Worm (Caenorhabditis elegans) whole organism, L3 larva: ENCODE measurements around the gene nhr-202.

Experiments used
- aly-2 ChIP-seq: fragments of 150-350 bp; optimal IDR thresholded peaks from 2 replicates; lab custom pipeline; 2014; ENCODE audit warnings: missing biosample characterization, missing genetic modification characterization
- ama-1 ChIP-seq: fragments of 150-350 bp; optimal IDR thresholded peaks from 2 replicates; lab custom pipeline; 2018
- ceh-16 ChIP-seq: sonication (generic microtip); optimal IDR thresholded peaks from 2 replicates; lab custom pipeline; 2017; ENCODE audit warnings: missing biosample characterization, missing genetic modification characterization
- ceh-28 ChIP-seq: fragments of 150-350 bp; optimal IDR thresholded peaks from 2 replicates; lab custom pipeline; 2014; ENCODE audit warnings: missing biosample characterization, missing genetic modification reagents, missing genetic modification characterization
- ceh-82 ChIP-seq: fragments of 150-350 bp; optimal IDR thresholded peaks from 2 replicates; lab custom pipeline; 2014; ENCODE audit warnings: missing biosample characterization, missing genetic modification characterization
- elt-1 ChIP-seq: fragments of 150-350 bp; optimal IDR thresholded peaks from 2 replicates; lab custom pipeline; 2014; ENCODE audit warnings: missing biosample characterization, missing genetic modification characterization
- elt-2 ChIP-seq: sonication (generic microtip); optimal IDR thresholded peaks from 2 replicates; lab custom pipeline; 2016; ENCODE audit warnings: missing genetic modification reagents, mild to moderate bottlenecking, missing genetic modification characterization, missing compliant biosample characterization
- eor-1 ChIP-seq, 2 experiments: fragments of 150-350 bp; optimal IDR thresholded peaks; 2 replicates each; lab custom pipeline; 2014 to 2018; ENCODE audit warnings: missing biosample characterization in 2 of 2, missing genetic modification characterization in 2 of 2
- hmg-11 ChIP-seq: sonication (generic microtip); optimal IDR thresholded peaks from 2 replicates; lab custom pipeline; 2016; ENCODE audit warnings: missing genetic modification characterization, missing compliant biosample characterization
- lin-15B ChIP-seq: fragments of 150-350 bp; optimal IDR thresholded peaks from 2 replicates; lab custom pipeline; 2014; ENCODE audit warnings: missing biosample characterization, missing genetic modification characterization
- lin-39 ChIP-seq: fragments of 150-350 bp; optimal IDR thresholded peaks from 2 replicates; lab custom pipeline; 2018; ENCODE audit warnings: missing biosample characterization, missing genetic modification reagents, missing genetic modification characterization
- mdl-1 ChIP-seq: fragments of 150-350 bp; optimal IDR thresholded peaks from 2 replicates; lab custom pipeline; 2014; ENCODE audit warnings: missing biosample characterization, missing genetic modification characterization
- mml-1 ChIP-seq: fragments of 150-350 bp; sonication (generic microtip); optimal IDR thresholded peaks from 3 replicates; lab custom pipeline; 2014; ENCODE audit warnings: missing biosample characterization, missing genetic modification characterization
- nhr-12 ChIP-seq: fragments of 150-350 bp; optimal IDR thresholded peaks from 2 replicates; lab custom pipeline; 2014; ENCODE audit warnings: missing biosample characterization, missing genetic modification characterization
- nhr-23 ChIP-seq: fragments of 150-350 bp; optimal IDR thresholded peaks from 2 replicates; lab custom pipeline; 2014; ENCODE audit warnings: missing biosample characterization, missing genetic modification reagents, missing genetic modification characterization
- nhr-237 ChIP-seq: fragments of 150-350 bp; optimal IDR thresholded peaks from 2 replicates; lab custom pipeline; 2014; ENCODE audit warnings: missing biosample characterization, missing genetic modification characterization
- nhr-25 ChIP-seq: sonication (generic microtip); optimal IDR thresholded peaks from 2 replicates; lab custom pipeline; 2017; ENCODE audit warnings: missing biosample characterization, missing genetic modification characterization
- nhr-28 ChIP-seq: fragments of 150-350 bp; optimal IDR thresholded peaks from 2 replicates; lab custom pipeline; 2014; ENCODE audit warnings: missing biosample characterization, missing genetic modification characterization
- nhr-43 ChIP-seq: sonication (generic microtip); optimal IDR thresholded peaks from 2 replicates; lab custom pipeline; 2016; ENCODE audit warnings: mild to moderate bottlenecking, missing genetic modification characterization, missing compliant biosample characterization; ENCODE audit not compliant: poor library complexity, severe bottlenecking
- nhr-67 ChIP-seq: fragments of 150-350 bp; optimal IDR thresholded peaks from 2 replicates; lab custom pipeline; 2014; ENCODE audit warnings: missing biosample characterization, missing genetic modification characterization
- nhr-77 ChIP-seq: fragments of 150-350 bp; optimal IDR thresholded peaks from 2 replicates; lab custom pipeline; 2014; ENCODE audit warnings: missing biosample characterization, missing genetic modification characterization
- pha-4 ChIP-seq: fragments of 150-350 bp; optimal IDR thresholded peaks from 2 replicates; lab custom pipeline; 2014; ENCODE audit warnings: missing biosample characterization, missing genetic modification reagents, missing genetic modification characterization
- pqm-1 ChIP-seq: fragments of 150-350 bp; optimal IDR thresholded peaks from 2 replicates; lab custom pipeline; 2017; ENCODE audit warnings: missing biosample characterization, missing genetic modification characterization, inconsistent platforms
- skn-1 ChIP-seq: fragments of 150-350 bp; optimal IDR thresholded peaks from 2 replicates; lab custom pipeline; 2014; ENCODE audit warnings: missing biosample characterization, missing genetic modification characterization
- unc-39 ChIP-seq: sonication (generic microtip); optimal IDR thresholded peaks from 4 replicates; lab custom pipeline; 2017; ENCODE audit warnings: missing biosample characterization, missing genetic modification characterization
- zag-1 ChIP-seq: fragments of 150-350 bp; optimal IDR thresholded peaks from 2 replicates; lab custom pipeline; 2014; ENCODE audit warnings: missing biosample characterization, missing genetic modification characterization
- ztf-4 ChIP-seq: fragments of 150-350 bp; optimal IDR thresholded peaks from 2 replicates; lab custom pipeline; 2014; ENCODE audit warnings: missing biosample characterization, missing genetic modification characterization

Gene nhr-202

ce11 chrV:449685-450084 lies 12.7 kb upstream of the nhr-202 start, which contains the start of gene M02H5.8:
Gene M02H5.8, plus strand, starts transcription at chrV:449981.
- TF ChIP-seq pqm-1 = peak; percentile 47
- TF ChIP-seq zag-1 (tag; lab: Kevin White, UChicago) = no peak
- TF ChIP-seq elt-1 = no peak
- no peak for TF ChIP-seq lin-15B (tag; lab: Kevin White, UChicago)
- TF ChIP-seq ceh-82 (tag; lab: Kevin White, UChicago) = no peak
- TF ChIP-seq elt-2 (tag; lab: Kevin White, UChicago) = peak; percentile 57
- TF ChIP-seq, all 47 proteins: peak for 2

DNA sequence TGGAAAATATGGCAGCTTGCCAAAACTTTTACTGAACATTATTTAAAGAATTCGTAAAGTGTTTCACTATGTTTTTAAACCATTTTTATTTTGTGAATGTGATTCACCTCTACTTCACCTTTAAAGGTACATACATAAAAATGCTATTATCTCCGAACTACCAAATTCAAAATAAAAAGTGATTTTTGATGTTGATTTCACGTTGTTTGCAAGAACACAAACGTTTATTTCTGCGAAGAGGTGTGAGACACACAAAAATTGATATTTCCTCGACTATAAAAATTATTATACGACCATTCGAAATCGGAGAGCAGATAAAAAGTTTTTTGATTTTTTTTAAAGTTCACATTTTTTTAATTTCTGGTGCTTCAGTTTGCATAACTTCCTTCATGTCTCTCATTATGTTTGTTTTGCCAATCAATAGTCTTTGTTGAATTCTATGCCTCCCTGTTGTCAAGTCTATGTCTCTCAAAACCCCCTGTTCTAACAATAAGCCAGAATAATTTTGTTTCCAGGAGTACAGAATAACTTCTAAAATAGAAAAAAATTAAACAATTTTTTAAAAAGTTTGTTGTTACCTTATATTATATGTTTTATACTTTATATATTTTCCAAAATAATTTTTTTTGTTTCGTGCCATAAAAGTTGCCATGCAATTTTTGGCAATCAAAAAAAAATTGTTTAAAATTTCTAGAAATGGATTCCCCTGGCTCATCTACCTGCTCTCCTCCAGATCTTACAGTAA lies 11.5 kb upstream of the nhr-202 start, which contains the start of gene nhr-123:
nhr-123 (plus strand) TSS at position 695 of the 745 bp plus-strand sequence.
- TF ChIP-seq elt-2 (tag; lab: Kevin White, UChicago) (peak; percentile 35), lin-15B (tag; lab: Kevin White, UChicago) (no peak), nhr-43 (tag; lab: Kevin White, UChicago) (no peak), mml-1 (tag; lab: Kevin White, UChicago) (no peak), pha-4 (peak; percentile 27), ceh-82 (tag; lab: Kevin White, UChicago) (no peak), nhr-28 (no peak)
- TF ChIP-seq, all 47 proteins: peak for 2

DNA sequence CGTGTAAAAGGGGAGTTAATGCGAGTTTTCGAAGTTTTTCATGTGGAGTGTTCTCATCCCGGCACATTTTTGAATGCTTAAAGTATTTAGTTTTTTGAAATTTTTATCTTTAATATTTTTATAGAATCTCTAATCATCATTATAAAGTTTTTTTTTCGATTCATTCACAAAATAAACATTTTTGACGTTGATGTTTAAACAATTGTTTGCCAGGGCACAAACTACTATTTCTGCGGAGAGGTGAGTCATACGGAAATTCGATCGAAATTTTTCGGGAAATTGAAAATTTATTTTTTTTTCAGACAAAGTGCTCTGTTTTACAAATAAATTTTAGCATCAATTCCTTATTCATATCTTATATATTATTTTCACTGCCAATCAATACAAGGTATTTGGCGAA lies 8.8 kb upstream of the nhr-202 start, which contains the start of gene nhr-98:
nhr-98 (plus strand) TSS at position 301 of the 400 bp plus-strand sequence.
- no peak for TF ChIP-seq aly-2 (tag; lab: Kevin White, UChicago)
- TF ChIP-seq unc-39 (tag; lab: Kevin White, UChicago) = no peak
- peak; percentile 2 for TF ChIP-seq pha-4
- TF ChIP-seq ceh-28 (tag; lab: Kevin White, UChicago) = no peak

DNA sequence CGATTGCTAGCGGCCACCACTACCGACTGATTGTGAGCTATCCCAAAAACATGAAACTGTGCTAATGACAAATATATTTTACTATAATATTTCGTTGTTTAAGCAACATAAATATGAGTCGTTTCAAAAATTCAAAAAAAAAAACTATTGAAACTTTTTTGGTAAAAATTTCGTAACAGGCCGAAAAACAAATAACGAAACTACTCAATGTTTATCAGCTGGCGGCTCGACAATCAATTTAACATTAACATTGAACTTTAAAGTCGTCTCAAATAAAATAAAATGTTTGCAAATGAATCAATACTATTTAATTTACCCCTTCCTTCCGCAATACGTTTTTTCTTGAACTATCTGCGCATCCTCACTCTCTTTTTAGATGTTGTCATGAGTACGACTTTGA lies 4.5 kb upstream of the nhr-202 start:
- TF ChIP-seq unc-39 (tag; lab: Kevin White, UChicago) (no peak), elt-2 (tag; lab: Kevin White, UChicago) (peak; percentile 15), lin-39 (tag; lab: Kevin White, UChicago) (no peak), pha-4 (peak; percentile 45)

- TF ChIP-seq elt-2 (tag; lab: Kevin White, UChicago) (peak; percentile 91), pqm-1 (peak; percentile 97), mml-1 (tag; lab: Kevin White, UChicago) (no peak), lin-15B (tag; lab: Kevin White, UChicago) (no peak), skn-1 (tag; lab: Kevin White, UChicago) (peak; percentile 5), lin-39 (tag; lab: Kevin White, UChicago) (no peak), pha-4 (peak; percentile 28)
- TF ChIP-seq, all 47 proteins: peak for 4
These were observed 2.9 kb upstream of the nhr-202 start, which contains the start of gene nhr-203 for ce11 chrV:459464-459863. Gene nhr-203, plus strand, starts transcription at chrV:459795.

DNA sequence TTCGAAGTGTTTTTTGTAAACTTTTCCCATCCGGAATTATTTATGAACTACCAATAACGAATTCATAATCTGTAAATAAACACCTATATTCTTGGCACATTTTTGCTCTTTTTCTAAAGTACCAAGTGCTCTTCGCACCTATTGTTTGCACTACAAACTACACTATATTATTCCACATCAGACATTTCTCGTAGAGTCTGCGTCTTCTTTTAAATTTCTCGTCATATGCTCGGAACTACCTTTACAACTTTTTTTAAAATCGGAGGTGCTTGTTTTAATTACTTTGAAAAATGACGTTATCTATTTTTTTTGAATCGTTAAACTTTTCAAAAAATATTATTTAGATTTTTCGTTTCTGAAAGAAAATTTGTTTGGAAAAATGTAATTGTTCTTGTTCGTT lies 2.4 kb downstream of the nhr-202 start, which contains the start of gene nhr-201:
nhr-201 (plus strand) TSS at position 29 of the 400 bp plus-strand sequence.
- TF ChIP-seq pqm-1 (peak; percentile 59), unc-39 (tag; lab: Kevin White, UChicago) (no peak), ztf-4 (no peak), pha-4 (peak; percentile 65), elt-2 (tag; lab: Kevin White, UChicago) (peak; percentile 44)

- TF ChIP-seq ztf-4 (no peak), nhr-25 (tag; lab: Kevin White, UChicago) (peak; percentile 42), eor-1 (tag; optimal IDR thresholded peaks at IDR 0.05; lab: Kevin White, UChicago) (no peak), nhr-237 (tag; lab: Kevin White, UChicago) (no peak), nhr-23 (tag; lab: Kevin White, UChicago) (peak; percentile 33), nhr-12 (tag; lab: Kevin White, UChicago) (no peak)
These were observed 3.0 kb downstream of the nhr-202 start for ce11 chrV:465355-465754.

DNA sequence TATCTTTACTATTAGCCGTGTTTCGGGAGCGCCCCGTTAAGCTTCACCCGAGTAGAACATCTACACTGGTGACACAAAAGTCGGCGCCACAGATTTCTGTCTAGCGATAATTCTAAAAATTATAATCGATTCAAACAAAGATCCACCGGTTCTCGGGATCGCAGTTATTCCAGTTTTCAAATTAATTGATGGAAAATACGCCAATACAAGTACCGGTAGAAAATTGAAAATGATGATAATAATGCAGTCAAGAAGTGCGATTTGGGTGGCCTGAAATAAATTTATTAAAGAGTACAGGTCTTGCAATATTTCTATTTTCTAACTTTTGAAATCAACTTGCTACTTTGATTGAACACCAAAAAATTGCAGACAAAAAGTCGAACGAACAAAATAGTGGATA lies 5.1 kb downstream of the nhr-202 start:
- no peak for TF ChIP-seq nhr-67 (tag; lab: Kevin White, UChicago)

DNA sequence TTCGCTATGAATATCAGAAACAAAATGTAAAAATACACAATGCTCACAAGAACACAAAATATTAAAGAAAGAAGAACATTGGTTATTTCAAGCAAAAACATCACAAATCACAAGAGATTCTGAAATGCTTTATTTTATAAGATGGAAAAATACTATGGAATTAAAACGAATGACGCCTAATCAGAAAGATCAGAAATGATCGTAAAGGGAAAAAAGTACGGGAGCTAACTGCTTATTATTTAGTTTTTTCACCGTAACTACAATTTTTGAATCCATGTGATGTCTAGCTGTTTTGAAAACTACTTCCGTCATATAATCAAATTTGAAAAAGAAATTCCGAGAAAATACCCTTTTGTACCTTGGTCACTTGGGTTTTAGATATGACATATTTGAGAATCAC lies 6.1 kb downstream of the nhr-202 start, which contains the start of gene srbc-57:
srbc-57 (minus strand) TSS at position 101 of the 400 bp plus-strand sequence.
- TF ChIP-seq hmg-11 (tag; lab: Kevin White, UChicago) (no peak), ceh-16 (no peak), nhr-77 (tag; lab: Kevin White, UChicago) (no peak), ztf-4 (no peak), mdl-1 (tag; lab: Kevin White, UChicago) (no peak), ama-1 (lab: Kevin White, UChicago) (no peak)
